Fruit fly (Drosophila melanogaster) whole organism, embryonic: ENCODE data around the gene CG10435.
A peak's percentile ranks its signal among the peaks of the same experiment; 100 is the strongest.

Experiments
- Adf1 ChIP-seq: fragments of 200-800 bp; sonication (Bioruptor generic); IDR thresholded peaks from 2 replicates; pipeline ENCODE4 v1.3.6; 2022; ENCODE audit warnings: missing biosample characterization, missing genetic modification characterization
- Antp ChIP-seq: fragments of 200-800 bp; sonication (Bioruptor generic); optimal IDR thresholded peaks from 3 replicates; lab custom pipeline; 2016; ENCODE audit warnings: missing biosample characterization, missing genetic modification characterization
- BEAF-32 ChIP-seq: fragments of 200-800 bp; sonication (Bioruptor generic); optimal IDR thresholded peaks from 3 replicates; lab custom pipeline; 2017; ENCODE audit warnings: missing biosample characterization, missing genetic modification characterization, mild to moderate bottlenecking, moderate library complexity, missing genetic modification reagents
- CG10267 ChIP-seq: fragments of 200-800 bp; sonication (Bioruptor generic); optimal IDR thresholded peaks from 2 replicates; lab custom pipeline; 2018; ENCODE audit warnings: missing biosample characterization, mild to moderate bottlenecking, missing genetic modification characterization, moderate library complexity
- CG10979 ChIP-seq: fragments of 200-800 bp; sonication (Bioruptor generic); optimal IDR thresholded peaks from 2 replicates; lab custom pipeline; 2018; ENCODE audit warnings: missing biosample characterization, mild to moderate bottlenecking, missing genetic modification characterization, moderate library complexity
- CG11560 ChIP-seq: fragments of 200-800 bp; sonication (Bioruptor generic); IDR thresholded peaks from 3 replicates; pipeline ENCODE4 v1.3.6; 2022; ENCODE audit warnings: missing biosample characterization, missing genetic modification characterization
- CG12104 ChIP-seq: fragments of 200-800 bp; sonication (Bioruptor generic); optimal IDR thresholded peaks from 3 replicates; lab custom pipeline; 2016; ENCODE audit warnings: missing biosample characterization, missing genetic modification characterization
- CG14710 ChIP-seq: fragments of 200-800 bp; sonication (Bioruptor generic); optimal IDR thresholded peaks from 3 replicates; lab custom pipeline; 2019; ENCODE audit warnings: missing biosample characterization, mild to moderate bottlenecking, missing genetic modification characterization, moderate library complexity
- CG14965 ChIP-seq: fragments of 200-800 bp; sonication (Bioruptor generic); optimal IDR thresholded peaks from 2 replicates; lab custom pipeline; 2016; ENCODE audit warnings: missing biosample characterization, missing genetic modification characterization, borderline replicate concordance
- CG15269 ChIP-seq: fragments of 200-800 bp; sonication (Bioruptor generic); optimal IDR thresholded peaks from 2 replicates; lab custom pipeline; 2018; ENCODE audit warnings: missing biosample characterization, mild to moderate bottlenecking, missing genetic modification characterization, moderate library complexity
- CG15601 ChIP-seq: fragments of 200-800 bp; sonication (Bioruptor generic); optimal IDR thresholded peaks from 3 replicates; lab custom pipeline; 2019; ENCODE audit warnings: missing biosample characterization, mild to moderate bottlenecking, missing genetic modification characterization, moderate library complexity
- CG17385 ChIP-seq: fragments of 200-800 bp; sonication (Bioruptor generic); optimal IDR thresholded peaks from 3 replicates; lab custom pipeline; 2018; ENCODE audit warnings: missing biosample characterization, mild to moderate bottlenecking, missing genetic modification characterization
- CG18011 ChIP-seq: fragments of 200-800 bp; sonication (Bioruptor generic); optimal IDR thresholded peaks from 2 replicates; lab custom pipeline; 2017; ENCODE audit warnings: missing biosample characterization, missing genetic modification characterization, mild to moderate bottlenecking, moderate library complexity, missing genotype
- CG18476 ChIP-seq: fragments of 200-800 bp; sonication (Bioruptor generic); optimal IDR thresholded peaks from 2 replicates; lab custom pipeline; 2016; ENCODE audit warnings: missing biosample characterization, mild to moderate bottlenecking, missing genetic modification characterization
- CG2202 ChIP-seq: fragments of 200-800 bp; sonication (Bioruptor generic); optimal IDR thresholded peaks from 2 replicates; lab custom pipeline; 2018; ENCODE audit warnings: missing biosample characterization, mild to moderate bottlenecking, missing genetic modification characterization
- CG30020 ChIP-seq: fragments of 200-800 bp; optimal IDR thresholded peaks from 2 replicates; lab custom pipeline; 2019; ENCODE audit warnings: missing biosample characterization, mild to moderate bottlenecking, missing genetic modification characterization, moderate library complexity
- CG4707 ChIP-seq: fragments of 200-800 bp; sonication (Bioruptor generic); optimal IDR thresholded peaks from 2 replicates; lab custom pipeline; 2018; ENCODE audit warnings: missing biosample characterization, mild to moderate bottlenecking, missing genetic modification characterization, moderate library complexity
- CG8281 ChIP-seq: fragments of 200-800 bp; sonication (Bioruptor generic); optimal IDR thresholded peaks from 2 replicates; lab custom pipeline; 2018; ENCODE audit warnings: missing biosample characterization, mild to moderate bottlenecking, missing genetic modification characterization, moderate library complexity
- CG9437 ChIP-seq: fragments of 200-800 bp; sonication (Bioruptor generic); optimal IDR thresholded peaks from 2 replicates; lab custom pipeline; 2018; ENCODE audit warnings: missing biosample characterization, mild to moderate bottlenecking, missing genetic modification characterization
- CG9727 ChIP-seq: fragments of 200-800 bp; sonication (Bioruptor generic); optimal IDR thresholded peaks from 3 replicates; lab custom pipeline; 2017; ENCODE audit warnings: missing biosample characterization, mild to moderate bottlenecking, missing genetic modification characterization
- Fer1 ChIP-seq: fragments of 200-800 bp; sonication (Bioruptor generic); optimal IDR thresholded peaks from 2 replicates; lab custom pipeline; 2017; ENCODE audit warnings: missing biosample characterization, mild to moderate bottlenecking, missing genetic modification characterization
- Hey ChIP-seq: fragments of 200-800 bp; sonication (Bioruptor generic); optimal IDR thresholded peaks from 3 replicates; lab custom pipeline; 2018; ENCODE audit warnings: missing biosample characterization, mild to moderate bottlenecking, missing genetic modification characterization
- HmgD ChIP-seq: fragments of 200-800 bp; sonication (Bioruptor generic); optimal IDR thresholded peaks from 3 replicates; lab custom pipeline; 2016; ENCODE audit warnings: missing biosample characterization, missing genetic modification characterization
- HmgZ ChIP-seq: fragments of 200-800 bp; sonication (Bioruptor generic); optimal IDR thresholded peaks from 2 replicates; lab custom pipeline; 2018; ENCODE audit warnings: missing biosample characterization, mild to moderate bottlenecking, missing genetic modification characterization
- Hmr ChIP-seq: fragments of 200-800 bp; sonication (Bioruptor generic); optimal IDR thresholded peaks from 3 replicates; lab custom pipeline; 2017; ENCODE audit warnings: mild to moderate bottlenecking, missing biosample characterization, missing genetic modification reagents, missing genetic modification characterization
- NfI ChIP-seq: fragments of 200-800 bp; sonication (Bioruptor generic); optimal IDR thresholded peaks from 3 replicates; lab custom pipeline; 2018; ENCODE audit warnings: missing biosample characterization, mild to moderate bottlenecking, missing genetic modification characterization, moderate library complexity
- Rfx ChIP-seq: fragments of 200-800 bp; sonication (Bioruptor generic); IDR thresholded peaks from 2 replicates; pipeline ENCODE4 v1.3.6; 2022; ENCODE audit warnings: missing biosample characterization, missing genetic modification characterization
- Side ChIP-seq: fragments of 200-800 bp; sonication (Bioruptor generic); optimal IDR thresholded peaks from 2 replicates; lab custom pipeline; 2016; ENCODE audit warnings: missing biosample characterization, missing genetic modification characterization
- Sry-δ ChIP-seq: fragments of 200-800 bp; sonication (Bioruptor generic); optimal IDR thresholded peaks from 2 replicates; lab custom pipeline; 2016; ENCODE audit warnings: missing biosample characterization, missing genetic modification characterization
- Trl ChIP-seq, 3 experiments: fragments of >200 bp in 2 of 3; fragments of 200-800 bp in 1 of 3; sonication (Bioruptor generic) in 1 of 3; optimal IDR thresholded peaks; 2 replicates in 1 of 3; 3 replicates in 2 of 3; lab custom pipeline; 2016 to 2017; ENCODE audit warnings: missing biosample characterization in 1 of 3, missing genetic modification characterization in 1 of 3
- Xrp1 ChIP-seq: fragments of 200-800 bp; sonication (Bioruptor generic); IDR thresholded peaks from 2 replicates; pipeline ENCODE4 v1.3.6; 2022; ENCODE audit warnings: missing biosample characterization, missing genetic modification characterization
- ara ChIP-seq: fragments of 200-800 bp; sonication (Bioruptor generic); IDR thresholded peaks from 2 replicates; pipeline ENCODE4 v1.3.6; 2022; ENCODE audit warnings: missing biosample characterization, missing genetic modification characterization
- cwo ChIP-seq: fragments of 200-800 bp; sonication (Bioruptor generic); optimal IDR thresholded peaks from 3 replicates; lab custom pipeline; 2017; ENCODE audit warnings: missing biosample characterization, missing genetic modification characterization, mild to moderate bottlenecking, moderate library complexity, missing genetic modification reagents
- disco-r ChIP-seq: fragments of 200-800 bp; sonication (Bioruptor generic); optimal IDR thresholded peaks from 2 replicates; lab custom pipeline; 2016; ENCODE audit warnings: missing biosample characterization, missing genetic modification characterization
- dpn ChIP-seq, 2 experiments: fragments of 200-800 bp; sonication (Bioruptor generic); optimal IDR thresholded peaks; 3 replicates each; lab custom pipeline; 2016; ENCODE audit warnings: missing biosample characterization in 2 of 2, missing genetic modification characterization in 2 of 2
- eve ChIP-seq, 2 experiments: fragments of >200 bp; optimal IDR thresholded peaks; 2 replicates each; lab custom pipeline; 2017; ENCODE audit warnings: missing biosample characterization in 2 of 2, missing genetic modification characterization in 2 of 2
- gce ChIP-seq: fragments of 200-800 bp; sonication (Bioruptor generic); IDR thresholded peaks from 3 replicates; pipeline ENCODE4 v1.3.6; 2022; ENCODE audit warnings: missing biosample characterization, missing genetic modification characterization
- gem ChIP-seq: fragments of 200-800 bp; sonication (Bioruptor generic); optimal IDR thresholded peaks from 2 replicates; lab custom pipeline; 2019; ENCODE audit warnings: missing biosample characterization, mild to moderate bottlenecking, missing genetic modification characterization, moderate library complexity
- h ChIP-seq: fragments of >200 bp; optimal IDR thresholded peaks from 2 replicates; lab custom pipeline; 2017
- insv ChIP-seq, 2 experiments: fragments of 200-800 bp; sonication (Bioruptor generic); optimal IDR thresholded peaks; 3 replicates each; lab custom pipeline; 2016 to 2018; ENCODE audit warnings: missing biosample characterization in 2 of 2, missing genetic modification characterization in 2 of 2
- mam ChIP-seq: fragments of 200-800 bp; sonication (Bioruptor generic); optimal IDR thresholded peaks from 3 replicates; lab custom pipeline; 2016; ENCODE audit warnings: missing biosample characterization, missing genetic modification characterization
- nmo ChIP-seq: fragments of 200-800 bp; sonication (Bioruptor generic); optimal IDR thresholded peaks from 2 replicates; lab custom pipeline; 2018; ENCODE audit warnings: missing biosample characterization, mild to moderate bottlenecking, missing genetic modification characterization, moderate library complexity
- oc ChIP-seq: fragments of 200-800 bp; sonication (Bioruptor generic); optimal IDR thresholded peaks from 2 replicates; lab custom pipeline; 2018; ENCODE audit warnings: missing biosample characterization, mild to moderate bottlenecking, missing genetic modification characterization, moderate library complexity
- prd ChIP-seq, 3 experiments: fragments of >200 bp in 2 of 3; fragments of 200-800 bp in 1 of 3; sonication (Bioruptor generic) in 1 of 3; optimal IDR thresholded peaks in 2 of 3; IDR thresholded peaks in 1 of 3; 2 replicates in 2 of 3; 3 replicates in 1 of 3; pipeline versions ENCODE4 v1.3.6 to Lab custom; 2017 to 2022; ENCODE audit warnings: missing biosample characterization in 1 of 3, missing genetic modification characterization in 1 of 3
- pzg ChIP-seq: fragments of 200-800 bp; sonication (Bioruptor generic); optimal IDR thresholded peaks from 3 replicates; lab custom pipeline; 2018; ENCODE audit warnings: missing biosample characterization, mild to moderate bottlenecking, missing genetic modification characterization, moderate library complexity
- slbo ChIP-seq: fragments of 200-800 bp; sonication (Bioruptor generic); IDR thresholded peaks from 2 replicates; pipeline ENCODE4 v1.3.6; 2022; ENCODE audit warnings: missing biosample characterization, missing genetic modification characterization
- sr ChIP-seq: fragments of 200-800 bp; sonication (Bioruptor generic); IDR thresholded peaks from 3 replicates; pipeline ENCODE4 v1.3.6; 2022; ENCODE audit warnings: missing biosample characterization, missing genetic modification characterization

The CG10435 gene

dm6 chr3R:7977011-7977925 is 35.7 kb downstream of the CG10435 start (continued):
- TF ChIP-seq gem (tag; lab: Kevin White, UChicago), result no peak
- TF ChIP-seq CG17385, result peak; percentile 33
- TF ChIP-seq prd (optimal IDR thresholded peaks at IDR 0.05; lab: Kevin White, UChicago), result no peak
- no peak for TF ChIP-seq prd (GFP tag; IDR thresholded peaks at IDR 0.05; lab: Robert Waterston, UW)
- TF ChIP-seq CG15601, result peak; percentile 44
- peak in 1 of 2 experiments; percentile 31 for TF ChIP-seq insv (GFP tag; optimal IDR thresholded peaks at IDR 0.05; lab: Kevin White, UChicago)
- TF ChIP-seq CG30020 (tag; lab: Kevin White, UChicago), result peak; percentile 56
- 0 out of 2 replicates have a peak, but pooled peaks have one; percentile 10 for TF ChIP-seq slbo (GFP tag; lab: Robert Waterston, UW)
- peak; percentile 70 for TF ChIP-seq HmgD (GFP tag; lab: Kevin White, UChicago)
- peak; percentile 45; the same call in 1 of the 2 replicates for TF ChIP-seq Adf1 (GFP tag; lab: Robert Waterston, UW)
- no peak for TF ChIP-seq Hey (tag; lab: Kevin White, UChicago)
- TF ChIP-seq CG4707 (GFP tag; lab: Kevin White, UChicago), result no peak
- peak; percentile 56 for TF ChIP-seq CG10267 (tag; lab: Kevin White, UChicago)
- peak; percentile 62 for TF ChIP-seq Hmr
- TF ChIP-seq HmgZ, result peak; percentile 87
- TF ChIP-seq nmo (GFP tag; lab: Kevin White, UChicago), result peak; percentile 55
- peak; percentile 6 for TF ChIP-seq cwo (GFP tag; lab: Kevin White, UChicago)
- peak; percentile 28 for TF ChIP-seq CG2202 (tag; lab: Kevin White, UChicago)
- TF ChIP-seq CG12104, result no peak
- no peak for TF ChIP-seq CG14965 (GFP tag; lab: Kevin White, UChicago)
- TF ChIP-seq pzg (GFP tag; lab: Kevin White, UChicago), result peak; percentile 98
- peak; percentile 94 for TF ChIP-seq oc (tag; lab: Kevin White, UChicago)
- TF ChIP-seq CG8281 (tag; lab: Kevin White, UChicago), result no peak
- TF ChIP-seq Fer1 (GFP tag; lab: Kevin White, UChicago), result peak; percentile 64
- TF ChIP-seq Sry-δ (GFP tag; lab: Kevin White, UChicago), result peak; percentile 50
- peak in 1 of 2 experiments; percentile 89 for TF ChIP-seq eve (GFP tag; optimal IDR thresholded peaks at IDR 0.05; lab: Kevin White, UChicago)
- TF ChIP-seq CG10979 (tag; lab: Kevin White, UChicago), result peak; percentile 5
- TF ChIP-seq mam, result peak; percentile 13
- TF ChIP-seq CG11560 (tag; lab: Robert Waterston, UW), result no peak
- peak; percentile 3 for TF ChIP-seq CG9437 (GFP tag; lab: Kevin White, UChicago)
- no peak for TF ChIP-seq Xrp1 (GFP tag; lab: Robert Waterston, UW)
- peak; percentile 55 for TF ChIP-seq BEAF-32 (GFP tag; lab: Kevin White, UChicago)
- peak; percentile 59; the same call in 1 of the 3 replicates for TF ChIP-seq sr (GFP tag; lab: Robert Waterston, UW)
- no peak for TF ChIP-seq ara
- no peak for TF ChIP-seq Trl (optimal IDR thresholded peaks at IDR 0.05; lab: Kevin White, UChicago)
- TF ChIP-seq Trl (GFP tag; optimal IDR thresholded peaks at IDR 0.05; lab: Kevin White, UChicago), result no peak
- TF ChIP-seq CG18476 (GFP tag; lab: Kevin White, UChicago), result no peak
- TF ChIP-seq h (lab: Kevin White, UChicago), result no peak
- no peak for TF ChIP-seq disco-r
- peak in 1 of 2 experiments; percentile 9 for TF ChIP-seq dpn (GFP tag; optimal IDR thresholded peaks at IDR 0.05; lab: Kevin White, UChicago)
- peak; percentile 2 for TF ChIP-seq Side (GFP tag; lab: Kevin White, UChicago)
- TF ChIP-seq CG14710 (tag; lab: Kevin White, UChicago), result peak; percentile 52
- TF ChIP-seq Antp (GFP tag; lab: Kevin White, UChicago), result no peak
- peak; percentile 99 for TF ChIP-seq CG18011 (GFP tag; lab: Kevin White, UChicago)
- peak; percentile 13 for TF ChIP-seq CG15269 (tag; lab: Kevin White, UChicago)
- TF ChIP-seq Rfx (GFP tag; lab: Robert Waterston, UW), result no peak
- TF ChIP-seq CG9727, result no peak
- TF ChIP-seq gce (GFP tag; lab: Robert Waterston, UW), result no peak
- TF ChIP-seq NfI (GFP tag; lab: Kevin White, UChicago), result peak; percentile 27
